Fruit fly (Drosophila melanogaster) Kc167 (cell line): Measurements from ENCODE around the gene Zif.

Experiments
- Myc ChIP-seq: fragments of >200 bp; optimal IDR thresholded peaks from 2 replicates; lab custom pipeline; 2017; ENCODE audit warnings: missing external identifiers
- Sin3A ChIP-seq: fragments of >200 bp; optimal IDR thresholded peaks from 2 replicates; lab custom pipeline; 2018; ENCODE audit warnings: missing external identifiers
- h ChIP-seq: fragments of >200 bp; optimal IDR thresholded peaks from 3 replicates; lab custom pipeline; 2018; ENCODE audit warnings: missing external identifiers
- insv ChIP-seq: fragments of >200 bp; optimal IDR thresholded peaks from 3 replicates; lab custom pipeline; 2018; ENCODE audit warnings: missing external identifiers
- psq ChIP-seq: fragments of >200 bp; optimal IDR thresholded peaks from 2 replicates; lab custom pipeline; 2017; ENCODE audit warnings: missing external identifiers
- ttk ChIP-seq: sonication (Bioruptor generic); optimal IDR thresholded peaks from 2 replicates; lab custom pipeline; 2017; ENCODE audit warnings: missing external identifiers

Zif gene

dm6 chr3R:6457055-6457391 is at the start of gene Zif:
Gene Zif (plus strand): TSS chr3R:6457088.
- TF ChIP-seq h (lab: Kevin White, UChicago) (no peak), ttk (lab: Kevin White, UChicago) (no peak), insv (lab: Kevin White, UChicago) (no peak), Sin3A (no peak), Myc (lab: Kevin White, UChicago) (no peak), psq (lab: Kevin White, UChicago) (no peak)

- TF ChIP-seq psq (lab: Kevin White, UChicago) (no peak), Myc (lab: Kevin White, UChicago) (no peak), insv (lab: Kevin White, UChicago) (no peak), h (lab: Kevin White, UChicago) (no peak), Sin3A (no peak), ttk (lab: Kevin White, UChicago) (no peak)
These were observed 49.3 kb upstream of the Zif start for dm6 chr3R:6407544-6407943.

- TF ChIP-seq insv (lab: Kevin White, UChicago): no peak
- TF ChIP-seq Sin3A: no peak
- no peak for TF ChIP-seq Myc (lab: Kevin White, UChicago)
- no peak for TF ChIP-seq h (lab: Kevin White, UChicago)
- TF ChIP-seq ttk (lab: Kevin White, UChicago): no peak
- TF ChIP-seq psq (lab: Kevin White, UChicago): no peak
These were observed 48.4 kb upstream of the Zif start for dm6 chr3R:6408467-6408866.

dm6 chr3R:6409153-6409571 is 47.7 kb upstream of the Zif start:
- TF ChIP-seq psq (lab: Kevin White, UChicago) (no peak), h (lab: Kevin White, UChicago) (no peak), Myc (lab: Kevin White, UChicago) (no peak), Sin3A (no peak), insv (lab: Kevin White, UChicago) (no peak), ttk (lab: Kevin White, UChicago) (no peak)

- TF ChIP-seq ttk (lab: Kevin White, UChicago): no peak
- no peak for TF ChIP-seq Myc (lab: Kevin White, UChicago)
- no peak for TF ChIP-seq Sin3A
- no peak for TF ChIP-seq h (lab: Kevin White, UChicago)
- no peak for TF ChIP-seq psq (lab: Kevin White, UChicago)
- no peak for TF ChIP-seq insv (lab: Kevin White, UChicago)
These were observed 46.3 kb upstream of the Zif start for dm6 chr3R:6410412-6411225.

- TF ChIP-seq Sin3A (no peak), psq (lab: Kevin White, UChicago) (no peak), h (lab: Kevin White, UChicago) (no peak), ttk (lab: Kevin White, UChicago) (no peak), Myc (lab: Kevin White, UChicago) (no peak)
These were observed 45.3 kb upstream of the Zif start for dm6 chr3R:6411454-6412204.

- no peak for TF ChIP-seq Myc (lab: Kevin White, UChicago)
- no peak for TF ChIP-seq ttk (lab: Kevin White, UChicago)
- TF ChIP-seq insv (lab: Kevin White, UChicago): no peak
- no peak for TF ChIP-seq psq (lab: Kevin White, UChicago)
These were observed 43.0 kb upstream of the Zif start for dm6 chr3R:6413771-6414438.

- TF ChIP-seq psq (lab: Kevin White, UChicago): no peak
- no peak for TF ChIP-seq insv (lab: Kevin White, UChicago)
- TF ChIP-seq Sin3A: no peak
- no peak for TF ChIP-seq h (lab: Kevin White, UChicago)
- TF ChIP-seq Myc (lab: Kevin White, UChicago): no peak
- no peak for TF ChIP-seq ttk (lab: Kevin White, UChicago)
These were observed 42.2 kb upstream of the Zif start for dm6 chr3R:6414439-6415344.

- TF ChIP-seq h (lab: Kevin White, UChicago): no peak
- TF ChIP-seq insv (lab: Kevin White, UChicago): no peak
- no peak for TF ChIP-seq Sin3A
- TF ChIP-seq psq (lab: Kevin White, UChicago): no peak
- TF ChIP-seq ttk (lab: Kevin White, UChicago): no peak
- TF ChIP-seq Myc (lab: Kevin White, UChicago): no peak
These were observed 40.6 kb upstream of the Zif start for dm6 chr3R:6416242-6416641.

dm6 chr3R:6419103-6419502 is 37.8 kb upstream of the Zif start:
- no peak for TF ChIP-seq Sin3A

- TF ChIP-seq psq (lab: Kevin White, UChicago): no peak
- no peak for TF ChIP-seq ttk (lab: Kevin White, UChicago)
- TF ChIP-seq insv (lab: Kevin White, UChicago): no peak
- no peak for TF ChIP-seq h (lab: Kevin White, UChicago)
- no peak for TF ChIP-seq Sin3A
- TF ChIP-seq Myc (lab: Kevin White, UChicago): no peak
These were observed 36.9 kb upstream of the Zif start for dm6 chr3R:6419942-6420341.
